Worm (Caenorhabditis elegans) whole organism, L4/young adult: ENCODE measurements around the gene atn-1.

ENCODE experiments used
- W03F9.2 ChIP-seq: fragments of 150-350 bp; optimal IDR thresholded peaks from 2 replicates; lab custom pipeline; 2014; ENCODE audit warnings: missing biosample characterization, missing genetic modification characterization
- dao-5 ChIP-seq: sonication (generic microtip); optimal IDR thresholded peaks from 2 replicates; lab custom pipeline; 2016; ENCODE audit warnings: missing genotype, missing genetic modification characterization, moderate library complexity, missing compliant biosample characterization
- him-1 ChIP-seq: sonication (generic microtip); optimal IDR thresholded peaks from 2 replicates; lab custom pipeline; 2016; ENCODE audit warnings: missing genotype, missing genetic modification reagents, missing genetic modification characterization, missing compliant biosample characterization

DNA sequence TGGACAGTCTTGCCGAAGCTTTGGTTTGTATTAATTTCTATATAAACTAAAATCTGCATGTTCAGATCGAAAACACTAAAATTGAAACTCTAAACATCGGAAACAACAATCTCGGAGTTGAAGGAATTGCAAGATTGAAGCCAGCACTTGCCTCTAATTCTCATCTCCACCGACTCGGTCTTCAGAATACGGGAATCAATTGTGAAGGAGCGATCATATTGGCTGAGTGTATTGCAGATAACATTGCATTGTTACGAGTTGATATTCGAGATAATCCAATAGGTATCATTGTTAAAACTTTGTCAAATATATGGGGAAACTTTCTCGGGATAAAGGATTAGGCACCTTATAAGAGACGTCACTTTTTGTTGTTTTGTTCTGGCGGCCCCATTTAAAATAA, 7.9 kb upstream of the atn-1 start:
- TF ChIP-seq him-1 (tag; lab: Kevin White, UChicago): no peak
- TF ChIP-seq dao-5 (tag; lab: Kevin White, UChicago): no peak
- TF ChIP-seq W03F9.2: no peak
